Fruit fly (Drosophila melanogaster): ENCODE data around the gene alpha-Man-Ib.

The alpha-Man-Ib gene

dm6 chr3R:29069208-29070072, 43.2 kb downstream of the alpha-Man-Ib start (continued):
- TF ChIP-seq chif (GFP tag; optimal IDR thresholded peaks at IDR 0.05) (no peak), CG6272 (GFP tag; IDR thresholded peaks at IDR 0.05) (no peak), Trl (optimal IDR thresholded peaks at IDR 0.05) (peak; percentile 32 to 35), Trl (GFP tag; optimal IDR thresholded peaks at IDR 0.05) (no peak), D19A (tag; optimal IDR thresholded peaks at IDR 0.05) (peak; percentile 20), CG34422 (GFP tag; IDR thresholded peaks at IDR 0.05) (no peak), C15 (GFP tag; IDR thresholded peaks at IDR 0.05) (no peak), CG11695 (GFP tag; IDR thresholded peaks at IDR 0.05) (no peak), croc (GFP tag; conservative IDR thresholded peaks at IDR 0.05) (no peak), CG30020 (tag; optimal IDR thresholded peaks at IDR 0.05) (no peak), CG4404 (GFP tag; IDR thresholded peaks at IDR 0.05) (no peak), CG15479 (GFP tag; optimal IDR thresholded peaks at IDR 0.05) (peak; percentile 0), CG30431 (GFP tag; optimal IDR thresholded peaks at IDR 0.05) (no peak), sqz (GFP tag; optimal IDR thresholded peaks at IDR 0.05) (peak; percentile 44), CG7987 (GFP tag; optimal IDR thresholded peaks at IDR 0.05) (no peak), CG11085 (GFP tag; IDR thresholded peaks at IDR 0.05) (no peak), abd-A (tag; optimal IDR thresholded peaks at IDR 0.05) (peak; percentile 75), CG7372 (GFP tag; IDR thresholded peaks at IDR 0.05) (no peak), NfI (GFP tag; optimal IDR thresholded peaks at IDR 0.05) (no peak), sc (optimal IDR thresholded peaks at IDR 0.05) (no peak), sc (GFP tag; optimal IDR thresholded peaks at IDR 0.05) (no peak), CG17385 (GFP tag; optimal IDR thresholded peaks at IDR 0.05) (peak; percentile 11), tx (GFP tag; optimal IDR thresholded peaks at IDR 0.05) (no peak), pros (GFP tag; optimal IDR thresholded peaks at IDR 0.05) (peak; percentile 19), CG1832 (GFP tag; optimal IDR thresholded peaks at IDR 0.05) (peak; percentile 30), cwo (GFP tag; optimal IDR thresholded peaks at IDR 0.05) (no peak), unpg (GFP tag; optimal IDR thresholded peaks at IDR 0.05) (no peak), CG1792 (GFP tag; optimal IDR thresholded peaks at IDR 0.05) (no peak), al (GFP tag; IDR thresholded peaks at IDR 0.05) (no peak), Opbp (GFP tag; IDR thresholded peaks at IDR 0.05; ENCODE audit: partially characterized antibody) (no peak), Meics (GFP tag; optimal IDR thresholded peaks at IDR 0.05) (no peak), CG12155 (GFP tag; optimal IDR thresholded peaks at IDR 0.05) (no peak), CG3407 (GFP tag; optimal IDR thresholded peaks at IDR 0.05) (peak; percentile 99), CG17612 (GFP tag; IDR thresholded peaks at IDR 0.05) (no peak), CG7786 (GFP tag; optimal IDR thresholded peaks at IDR 0.05) (no peak), insv (GFP tag; optimal IDR thresholded peaks at IDR 0.05) (peak in 1 of 2 experiments; percentile 6), NC2β (GFP tag; optimal IDR thresholded peaks at IDR 0.05) (no peak), CG34224 (GFP tag; IDR thresholded peaks at IDR 0.05; ENCODE audit: partially characterized antibody) (no peak), trem (tag; optimal IDR thresholded peaks at IDR 0.05) (peak; percentile 8), Dll (GFP tag; IDR thresholded peaks at IDR 0.05; ENCODE audit: partially characterized antibody) (no peak)
